Worm (Caenorhabditis elegans) whole organism, young adult: Measurements from ENCODE around the gene sdz-18.
"Not testable (repeated sequence)": the region's sequence is repeated elsewhere in the genome, so short reads cannot be mapped to it uniquely, and the experiment has no call there.

Experiments used
- B0261.1 ChIP-seq: sonication (generic microtip); optimal IDR thresholded peaks from 2 replicates; lab custom pipeline; 2016; ENCODE audit warnings: mild to moderate bottlenecking, missing genetic modification characterization, moderate library complexity, missing compliant biosample characterization
- B0336.3 ChIP-seq: fragments of 200-800 bp; sonication (Bioruptor generic); IDR thresholded peaks from 2 replicates; pipeline ENCODE4 v1.3.6; 2022; ENCODE audit warnings: missing genetic modification characterization, missing compliant biosample characterization
- F52B5.7 ChIP-seq: sonication (generic microtip); optimal IDR thresholded peaks from 2 replicates; lab custom pipeline; 2016; ENCODE audit warnings: mild to moderate bottlenecking, missing genetic modification characterization, missing compliant biosample characterization
- T26A5.8 ChIP-seq: sonication (generic microtip); optimal IDR thresholded peaks from 2 replicates; lab custom pipeline; 2016; ENCODE audit warnings: missing genetic modification characterization, missing compliant biosample characterization
- Y56A3A.18 ChIP-seq: fragments of 200-800 bp; sonication (Bioruptor generic); IDR thresholded peaks from 2 replicates; pipeline ENCODE4 v1.3.6; 2022; ENCODE audit warnings: missing genetic modification reagents, missing genetic modification characterization, missing compliant biosample characterization
- ceh-100 ChIP-seq: fragments of 200-800 bp; sonication (Bioruptor generic); IDR thresholded peaks from 2 replicates; pipeline ENCODE4 v1.3.6; 2022; ENCODE audit warnings: missing genetic modification reagents, missing genetic modification characterization, missing compliant biosample characterization
- dox-1 ChIP-seq: fragments of 200-800 bp; sonication (Bioruptor generic); IDR thresholded peaks from 2 replicates; pipeline ENCODE4 v1.3.6; 2022; ENCODE audit warnings: missing genetic modification reagents, missing genetic modification characterization, missing compliant biosample characterization
- hlh-12 ChIP-seq: sonication (generic microtip); optimal IDR thresholded peaks from 2 replicates; lab custom pipeline; 2016; ENCODE audit warnings: missing genetic modification characterization, missing compliant biosample characterization
- hmg-1.2 ChIP-seq: fragments of 200-800 bp; sonication (Bioruptor generic); IDR thresholded peaks from 2 replicates; pipeline ENCODE4 v1.3.6; 2022; ENCODE audit warnings: missing genetic modification reagents, missing genetic modification characterization, missing compliant biosample characterization
- lin-40 ChIP-seq: sonication (generic microtip); optimal IDR thresholded peaks from 2 replicates; lab custom pipeline; 2016; ENCODE audit warnings: missing genetic modification characterization, mild to moderate bottlenecking, missing compliant biosample characterization, missing genotype, missing genetic modification reagents
- mcd-1 ChIP-seq: fragments of 200-800 bp; sonication (Bioruptor generic); IDR thresholded peaks from 2 replicates; pipeline ENCODE4 v1.3.6; 2022; ENCODE audit warnings: missing genetic modification reagents, missing genetic modification characterization, missing compliant biosample characterization
- mes-4 ChIP-seq: sonication (generic microtip); optimal IDR thresholded peaks from 2 replicates; lab custom pipeline; 2016; ENCODE audit warnings: missing genotype, missing genetic modification characterization, missing compliant biosample characterization
- nfya-2 ChIP-seq: fragments of 200-800 bp; sonication (Bioruptor generic); IDR thresholded peaks from 2 replicates; pipeline ENCODE4 v1.3.6; 2022; ENCODE audit warnings: missing genetic modification reagents, missing genetic modification characterization, missing compliant biosample characterization
- nfyb-1 ChIP-seq: fragments of 200-800 bp; sonication (Bioruptor generic); IDR thresholded peaks from 2 replicates; pipeline ENCODE4 v1.3.6; 2022; ENCODE audit warnings: missing genetic modification reagents, missing genetic modification characterization, missing compliant biosample characterization
- nhr-80 ChIP-seq: sonication (generic microtip); optimal IDR thresholded peaks from 2 replicates; lab custom pipeline; 2016; ENCODE audit warnings: missing genetic modification characterization, missing compliant biosample characterization
- snpc-3.4 ChIP-seq: sonication (generic microtip); optimal IDR thresholded peaks from 2 replicates; lab custom pipeline; 2017; ENCODE audit warnings: missing genetic modification characterization, mild to moderate bottlenecking, missing compliant biosample characterization, antibody characterized with exemption, moderate library complexity, missing genotype, missing genetic modification reagents
- sptf-2 ChIP-seq: fragments of 200-800 bp; sonication (Bioruptor generic); optimal IDR thresholded peaks from 2 replicates; lab custom pipeline; 2018; ENCODE audit warnings: mild to moderate bottlenecking, missing genetic modification characterization, missing compliant biosample characterization
- tlf-1 ChIP-seq: fragments of 200-800 bp; sonication (Bioruptor generic); optimal IDR thresholded peaks from 2 replicates; lab custom pipeline; 2018; ENCODE audit warnings: mild to moderate bottlenecking, missing genetic modification characterization, missing compliant biosample characterization
- ztf-18 ChIP-seq: sonication (generic microtip); optimal IDR thresholded peaks from 2 replicates; lab custom pipeline; 2016; ENCODE audit warnings: missing genotype, mild to moderate bottlenecking, missing genetic modification characterization, missing compliant biosample characterization
- ztf-26 ChIP-seq: sonication (generic microtip); optimal IDR thresholded peaks from 2 replicates; lab custom pipeline; 2017; ENCODE audit warnings: missing genetic modification characterization, missing compliant biosample characterization
- ztf-28 ChIP-seq: fragments of 200-800 bp; sonication (Bioruptor generic); IDR thresholded peaks from 2 replicates; pipeline ENCODE4 v1.3.6; 2022; ENCODE audit warnings: missing genetic modification reagents, missing genetic modification characterization, missing compliant biosample characterization

Gene sdz-18

DNA sequence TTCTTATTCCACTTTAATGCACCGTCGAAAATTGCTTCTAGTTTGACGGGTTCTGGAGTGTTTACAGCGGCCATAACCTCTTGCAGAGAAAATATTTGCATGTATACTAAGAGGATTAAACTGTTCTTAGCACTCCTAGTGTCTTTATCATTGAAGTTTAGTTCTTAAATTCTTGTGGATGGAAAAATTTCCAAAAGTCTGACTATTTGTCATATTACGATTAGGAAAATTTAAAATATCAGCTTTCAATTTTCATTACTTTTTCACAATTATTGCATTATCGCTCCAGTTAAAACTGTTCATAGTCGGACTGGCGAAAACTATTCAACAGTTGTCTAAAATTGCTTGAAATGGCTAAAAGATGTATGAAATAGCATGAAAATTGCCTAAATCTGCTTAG lies 45.4 kb downstream of the sdz-18 start, which contains the start of gene ZC204.13:
Gene ZC204.13, minus strand, starts transcription at position 101 of the 400 bp plus-strand sequence.
- not testable (repeated sequence) for TF ChIP-seq ztf-26 (tag; lab: Kevin White, UChicago); sptf-2 (GFP tag; lab: Kevin White, UChicago); ztf-28

DNA sequence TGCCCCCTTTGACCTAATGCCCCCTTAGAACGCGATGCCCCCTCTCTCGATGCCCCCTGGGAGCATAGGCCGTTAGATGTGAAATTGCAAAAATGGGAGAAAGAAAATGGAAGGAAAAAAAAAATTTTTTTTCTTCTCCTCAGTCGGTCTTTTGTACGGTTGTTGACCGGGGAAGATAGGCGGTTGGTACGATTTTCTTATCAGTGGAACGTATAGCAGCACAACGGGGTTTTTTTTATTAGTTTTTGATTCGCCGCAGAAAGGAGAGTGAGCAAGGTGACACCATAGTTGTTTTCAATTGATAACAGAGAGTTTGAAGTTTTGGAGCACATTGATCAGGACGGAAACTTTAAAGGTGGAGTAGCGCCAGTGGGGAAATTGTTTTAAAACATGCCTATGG lies 46.6 kb downstream of the sdz-18 start:
- peak; percentile 67; the same call in 1 of the 2 replicates for TF ChIP-seq dox-1 (GFP tag; lab: Robert Waterston, UW)
- peak; percentile 75 for TF ChIP-seq nhr-80 (tag; lab: Kevin White, UChicago)

DNA sequence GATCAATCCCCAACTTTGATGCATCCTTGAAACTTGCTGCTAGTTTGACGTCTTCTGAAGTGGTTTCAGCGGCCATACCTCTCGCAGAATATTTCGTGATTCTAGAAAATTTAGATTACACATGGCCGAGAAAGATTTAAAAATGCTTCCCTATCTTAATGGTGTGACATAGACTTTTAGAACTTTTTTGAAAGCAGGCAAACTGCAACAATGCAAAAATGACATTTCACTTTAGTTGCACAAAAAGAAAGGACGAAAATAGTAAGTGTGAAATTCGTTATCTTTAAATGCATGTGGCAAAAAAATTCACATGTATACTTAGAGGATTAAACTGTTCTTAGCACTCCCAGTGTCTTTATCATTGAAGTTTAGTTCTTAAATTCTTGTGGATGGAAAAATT lies 49.1 kb downstream of the sdz-18 start, which contains the start of gene ZC204.12:
Gene ZC204.12, minus strand, starts transcription at position 101 of the 400 bp plus-strand sequence.
- TF ChIP-seq Y56A3A.18 = no peak

DNA sequence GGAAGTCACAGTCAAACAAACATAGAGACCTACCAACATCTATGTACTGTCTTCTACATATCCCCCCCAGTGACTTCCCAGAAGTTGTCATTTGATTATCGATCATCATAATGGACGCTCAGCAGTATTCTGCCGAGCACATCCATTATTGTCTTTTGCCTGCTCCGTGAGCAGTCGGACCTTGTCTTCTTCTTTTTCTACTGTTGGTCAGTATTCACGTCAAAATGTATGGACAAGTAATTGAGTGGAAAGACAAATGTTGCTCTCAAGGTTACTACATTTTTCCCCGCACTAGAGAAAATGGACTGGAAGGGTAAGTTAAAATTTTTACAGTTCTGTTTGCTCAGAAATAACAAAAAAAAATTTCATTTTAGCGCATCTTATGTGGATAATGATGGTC lies 51.4 kb downstream of the sdz-18 start, which contains the start of gene btb-12:
Gene btb-12, plus strand, starts transcription at position 301 of the 400 bp plus-strand sequence.
- TF ChIP-seq T26A5.8 = no peak
- TF ChIP-seq nfyb-1 = no peak
- TF ChIP-seq snpc-3.4 (tag; lab: Kevin White, UChicago) = no peak
- TF ChIP-seq B0336.3 (GFP tag; lab: Robert Waterston, UW) = no peak
- TF ChIP-seq hmg-1.2 = no peak
- no peak for TF ChIP-seq hlh-12 (tag; lab: Kevin White, UChicago)
- no peak for TF ChIP-seq mcd-1 (GFP tag; lab: Robert Waterston, UW)
- no peak for TF ChIP-seq ceh-100 (GFP tag; lab: Robert Waterston, UW)
- TF ChIP-seq ztf-18 (tag; lab: Kevin White, UChicago) = no peak
- no peak for TF ChIP-seq lin-40
- TF ChIP-seq B0261.1 (tag; lab: Kevin White, UChicago) = no peak
- TF ChIP-seq nfya-2 (GFP tag; lab: Robert Waterston, UW) = no peak
- no peak for TF ChIP-seq tlf-1 (GFP tag; lab: Kevin White, UChicago)
- no peak for TF ChIP-seq mes-4 (tag; lab: Kevin White, UChicago)
- TF ChIP-seq F52B5.7 (tag; lab: Kevin White, UChicago) = no peak
